Worm (Caenorhabditis elegans): ENCODE results near the gene arl-1.

arl-1 gene

DNA sequence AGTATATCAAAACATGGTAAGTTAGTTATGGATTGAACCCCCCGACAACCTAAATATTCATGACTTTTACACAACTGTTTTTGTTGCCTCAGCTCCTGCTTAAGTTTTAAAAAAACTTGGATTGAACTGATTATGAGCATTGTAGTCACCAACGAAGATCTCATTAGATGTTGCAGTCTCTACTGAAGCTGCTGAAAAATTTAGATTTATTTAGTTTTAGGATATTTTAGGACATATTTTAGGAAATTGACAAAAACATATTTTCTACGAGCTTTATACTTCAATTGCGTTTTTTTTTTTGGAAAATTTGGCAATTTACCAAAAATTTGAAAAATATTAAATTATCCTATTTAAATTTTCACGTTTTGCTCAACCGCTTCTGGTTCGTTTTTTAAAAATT lies 19.8 kb upstream of the arl-1 start, which contains the start of gene F54C9.14:
Gene F54C9.14 (plus strand): TSS at position 301 of the 400 bp plus-strand sequence.
- TF ChIP-seq mel-28 (tag; optimal IDR thresholded peaks at IDR 0.05; ENCODE audit: borderline replicate concordance) (no peak), attf-5 (GFP tag; optimal IDR thresholded peaks at IDR 0.05) (no peak), nhr-120 (GFP tag; IDR thresholded peaks at IDR 0.05) (no peak), Y95B8A.8 (GFP tag; IDR thresholded peaks at IDR 0.05) (no peak), ztf-6 (GFP tag; IDR thresholded peaks at IDR 0.05) (no peak), nhr-80 (tag; optimal IDR thresholded peaks at IDR 0.05) (no peak), ceh-79 (tag; optimal IDR thresholded peaks at IDR 0.05) (no peak), F37B4.10 (GFP tag; IDR thresholded peaks at IDR 0.05) (no peak), hmg-20 (GFP tag; IDR thresholded peaks at IDR 0.05) (no peak), ZK185.1 (tag; optimal IDR thresholded peaks at IDR 0.05; ENCODE audit: poor library complexity, severe bottlenecking) (no peak), B0261.1 (tag; optimal IDR thresholded peaks at IDR 0.05) (no peak)

DNA sequence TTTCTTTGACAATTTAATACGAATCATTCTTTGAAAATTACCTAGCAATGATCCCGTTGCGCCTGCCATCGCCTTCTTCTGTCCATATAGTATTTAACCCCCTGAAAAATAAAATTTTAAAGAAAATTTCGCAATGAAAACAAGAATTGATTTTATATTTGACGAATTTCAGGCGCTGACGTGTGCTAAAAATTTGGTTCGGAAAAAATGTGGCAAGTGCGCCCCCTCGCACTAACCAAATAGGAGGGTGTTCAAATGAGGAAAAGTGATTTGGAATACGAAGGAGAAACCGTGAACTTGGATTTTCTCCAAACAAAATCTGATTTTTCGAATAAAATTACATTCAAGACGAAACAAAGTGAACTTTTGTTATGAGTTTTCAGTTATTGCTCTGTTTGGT lies 15.8 kb upstream of the arl-1 start, which contains the start of gene stc-1:
Gene stc-1 (minus strand): TSS at position 101 of the 400 bp plus-strand sequence.
- TF ChIP-seq nhr-120 (GFP tag; IDR thresholded peaks at IDR 0.05) (no peak), madf-8 (GFP tag; conservative IDR thresholded peaks at IDR 0.05) (no peak), nfya-1 (tag; optimal IDR thresholded peaks at IDR 0.05; ENCODE audit: borderline replicate concordance, insufficient read depth) (no peak), ceh-91 (GFP tag; IDR thresholded peaks at IDR 0.05) (no peak), F57A8.1 (GFP tag; optimal IDR thresholded peaks at IDR 0.05) (no peak), F57C9.4 (tag; optimal IDR thresholded peaks at IDR 0.05) (no peak), akir-1 (GFP tag; optimal IDR thresholded peaks at IDR 0.05) (no peak), tbp1 (GFP tag; optimal IDR thresholded peaks at IDR 0.05) (no peak), him-1 (tag; optimal IDR thresholded peaks at IDR 0.05) (no peak), lin-35 (GFP tag; optimal IDR thresholded peaks at IDR 0.05) (peak in 1 of 3 experiments; percentile 2), nhr-90 (tag; optimal IDR thresholded peaks at IDR 0.05) (no peak), rpc-1 (optimal IDR thresholded peaks at IDR 0.05) (no peak), rpc-1 (tag; optimal IDR thresholded peaks at IDR 0.05) (no peak), efl-1 (GFP tag; optimal IDR thresholded peaks at IDR 0.05) (no peak), ztf-6 (GFP tag; IDR thresholded peaks at IDR 0.05) (no peak), ceh-27 (GFP tag; optimal IDR thresholded peaks at IDR 0.05) (no peak), attf-5 (GFP tag; optimal IDR thresholded peaks at IDR 0.05) (peak; percentile 28), die-1 (tag; optimal IDR thresholded peaks at IDR 0.05) (no peak), gei-17 (GFP tag; optimal IDR thresholded peaks at IDR 0.05) (no peak), aptf-2 (GFP tag; conservative IDR thresholded peaks at IDR 0.05) (no peak), D2030.7 (GFP tag; IDR thresholded peaks at IDR 0.05) (no peak), dox-1 (GFP tag; IDR thresholded peaks at IDR 0.05) (no peak), let-607 (tag; optimal IDR thresholded peaks at IDR 0.05) (peak; percentile 35 to 68), madf-10 (tag; optimal IDR thresholded peaks at IDR 0.05) (no peak), madf-3 (GFP tag; IDR thresholded peaks at IDR 0.05) (no peak), B0035.1 (tag; optimal IDR thresholded peaks at IDR 0.05) (no peak), ama-1 (optimal IDR thresholded peaks at IDR 0.05) (no peak), ama-1 (GFP tag; optimal IDR thresholded peaks at IDR 0.05) (no peak), B0261.1 (tag; optimal IDR thresholded peaks at IDR 0.05) (no peak), ZK185.1 (tag; optimal IDR thresholded peaks at IDR 0.05; ENCODE audit: poor library complexity, severe bottlenecking) (peak; percentile 30), nhr-27 (tag; optimal IDR thresholded peaks at IDR 0.05) (no peak), K11D2.4 (GFP tag; IDR thresholded peaks at IDR 0.05) (no peak), hmg-1.2 (GFP tag; IDR thresholded peaks at IDR 0.05) (no peak), hrde-1 (tag; optimal IDR thresholded peaks at IDR 0.05; ENCODE audit: borderline replicate concordance) (no peak), nhr-80 (tag; optimal IDR thresholded peaks at IDR 0.05) (peak; percentile 17), ztf-18 (tag; optimal IDR thresholded peaks at IDR 0.05) (no peak), Y95B8A.8 (GFP tag; IDR thresholded peaks at IDR 0.05) (no peak), tlf-1 (GFP tag; optimal IDR thresholded peaks at IDR 0.05) (no peak), ztf-22 (GFP tag; optimal IDR thresholded peaks at IDR 0.05) (no peak), ekl-4 (GFP tag; IDR thresholded peaks at IDR 0.05) (no peak), cebp-2 (GFP tag; IDR thresholded peaks at IDR 0.05) (no peak), lsy-27 (tag; optimal IDR thresholded peaks at IDR 0.05; ENCODE audit: borderline replicate concordance, insufficient read depth) (no peak), lag-1 (GFP tag; IDR thresholded peaks at IDR 0.05) (no peak)

All from whole organism, young adult.